Worm (Caenorhabditis elegans) whole organism, early embryonic: ENCODE results near the gene E02H4.2.

ENCODE experiments used
- F13C5.2 ChIP-seq: sonication (generic microtip); optimal IDR thresholded peaks from 2 replicates; lab custom pipeline; 2017; ENCODE audit warnings: mild to moderate bottlenecking, missing genetic modification characterization, inconsistent platforms, missing compliant biosample characterization
- ama-1 ChIP-seq: fragments of 150-350 bp; optimal IDR thresholded peaks from 2 replicates; lab custom pipeline; 2014
- ceh-36 ChIP-seq: sonication (generic microtip); optimal IDR thresholded peaks from 2 replicates; lab custom pipeline; 2016; ENCODE audit warnings: missing genetic modification characterization, inconsistent platforms, missing compliant biosample characterization
- hmbx-1 ChIP-seq: sonication (generic microtip); optimal IDR thresholded peaks from 2 replicates; lab custom pipeline; 2016; ENCODE audit warnings: mild to moderate bottlenecking, missing genetic modification characterization, missing compliant biosample characterization
- hnd-1 ChIP-seq: sonication (generic microtip); optimal IDR thresholded peaks from 2 replicates; lab custom pipeline; 2016; ENCODE audit warnings: missing genetic modification characterization, missing compliant biosample characterization
- sea-1 ChIP-seq: fragments of 200-800 bp; sonication (Bioruptor generic); conservative IDR thresholded peaks from 2 replicates; pipeline ENCODE4 v1.3.6; 2022; ENCODE audit warnings: missing genetic modification characterization, missing compliant biosample characterization

DNA sequence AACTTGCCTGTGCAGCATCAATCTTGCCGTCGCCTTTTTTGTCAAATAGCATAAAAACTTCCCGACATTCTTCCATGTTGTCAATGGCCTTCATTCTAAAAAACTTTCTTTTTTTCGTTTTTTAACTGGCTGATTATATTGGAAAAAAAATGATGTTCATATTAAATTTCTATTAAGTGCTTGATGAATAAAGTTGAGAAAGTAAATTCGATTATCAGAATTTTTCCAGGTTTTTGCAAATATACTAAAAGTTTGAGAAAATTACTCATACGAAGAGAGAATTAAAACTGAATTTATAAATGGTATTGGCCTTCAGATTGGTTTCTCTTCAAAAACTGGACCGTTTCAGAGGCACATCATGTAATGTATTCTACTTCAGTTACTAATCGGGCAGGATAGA is 34.9 kb downstream of the E02H4.2 start, which contains the start of gene mlc-6:
- TF ChIP-seq ama-1 (lab: Kevin White, UChicago), result no peak
- no peak for TF ChIP-seq hnd-1
- no peak for TF ChIP-seq F13C5.2
- TF ChIP-seq ceh-36, result no peak
- no peak for TF ChIP-seq hmbx-1 (tag; lab: Kevin White, UChicago)
- no peak for TF ChIP-seq sea-1 (GFP tag; lab: Robert Waterston, UW)
